Fruit fly (Drosophila melanogaster) whole organism, prepupa: Measurements from ENCODE around the gene Notum.

ENCODE experiments used
- Blimp-1 ChIP-seq: fragments of 200-800 bp; sonication (Bioruptor generic); optimal IDR thresholded peaks from 3 replicates; lab custom pipeline; 2017; ENCODE audit warnings: missing biosample characterization, missing genetic modification characterization, mild to moderate bottlenecking, moderate library complexity, missing genetic modification reagents
- CG10631 ChIP-seq: fragments of 200-800 bp; sonication (Bioruptor generic); optimal IDR thresholded peaks from 2 replicates; lab custom pipeline; 2016; ENCODE audit warnings: missing biosample characterization, missing genetic modification characterization
- CG10669 ChIP-seq: fragments of 200-800 bp; sonication (Bioruptor generic); optimal IDR thresholded peaks from 3 replicates; lab custom pipeline; 2018; ENCODE audit warnings: missing biosample characterization, mild to moderate bottlenecking, missing genetic modification characterization, moderate library complexity
- CG11294 ChIP-seq: fragments of 200-800 bp; sonication (Bioruptor generic); IDR thresholded peaks from 2 replicates; pipeline ENCODE4 v1.3.6; 2022; ENCODE audit warnings: missing biosample characterization, missing genetic modification characterization
- CG11902 ChIP-seq: fragments of 200-800 bp; sonication (Bioruptor generic); optimal IDR thresholded peaks from 3 replicates; lab custom pipeline; 2016; ENCODE audit warnings: missing biosample characterization, missing genetic modification characterization
- CG32006 ChIP-seq: fragments of 200-800 bp; sonication (Bioruptor generic); optimal IDR thresholded peaks from 3 replicates; lab custom pipeline; 2017; ENCODE audit warnings: missing biosample characterization, mild to moderate bottlenecking, missing genetic modification characterization
- CG34406 ChIP-seq: fragments of 200-800 bp; sonication (Bioruptor generic); optimal IDR thresholded peaks from 3 replicates; lab custom pipeline; 2016; ENCODE audit warnings: missing biosample characterization, missing genetic modification characterization
- CG6163 ChIP-seq: fragments of 200-800 bp; sonication (Bioruptor generic); IDR thresholded peaks from 3 replicates; pipeline ENCODE4 v1.3.6; 2022; ENCODE audit warnings: missing biosample characterization, missing genetic modification characterization
- CG6276 ChIP-seq: fragments of 200-800 bp; sonication (Bioruptor generic); optimal IDR thresholded peaks from 2 replicates; lab custom pipeline; 2017; ENCODE audit warnings: missing biosample characterization, mild to moderate bottlenecking, missing genetic modification characterization
- CG6792 ChIP-seq: fragments of 200-800 bp; sonication (Bioruptor generic); optimal IDR thresholded peaks from 3 replicates; lab custom pipeline; 2016; ENCODE audit warnings: missing biosample characterization, missing genetic modification characterization
- CG7368 ChIP-seq: fragments of 200-800 bp; sonication (Bioruptor generic); optimal IDR thresholded peaks from 3 replicates; lab custom pipeline; 2016; ENCODE audit warnings: missing biosample characterization, missing genetic modification characterization
- CG8319 ChIP-seq: fragments of 200-800 bp; sonication (Bioruptor generic); optimal IDR thresholded peaks from 3 replicates; lab custom pipeline; 2016; ENCODE audit warnings: missing biosample characterization, missing genetic modification characterization
- CG9139 ChIP-seq: fragments of 200-800 bp; sonication (Bioruptor generic); optimal IDR thresholded peaks from 3 replicates; lab custom pipeline; 2017; ENCODE audit warnings: missing biosample characterization, mild to moderate bottlenecking, missing genetic modification characterization
- Eip78C ChIP-seq: fragments of 200-800 bp; sonication (Bioruptor generic); peaks from one replicate; lab custom pipeline; 2016; ENCODE audit warnings: missing biosample characterization, missing genetic modification characterization
- Eip93F ChIP-seq: fragments of 200-800 bp; sonication (Bioruptor generic); optimal IDR thresholded peaks from 2 replicates; lab custom pipeline; 2016; ENCODE audit warnings: missing biosample characterization, mild to moderate bottlenecking, missing genetic modification characterization
- Ets21C ChIP-seq: fragments of 200-800 bp; sonication (Bioruptor generic); optimal IDR thresholded peaks from 3 replicates; lab custom pipeline; 2016; ENCODE audit warnings: missing biosample characterization, missing genetic modification characterization
- Ets96B ChIP-seq: fragments of 200-800 bp; optimal IDR thresholded peaks from 2 replicates; lab custom pipeline; 2019; ENCODE audit warnings: missing biosample characterization, mild to moderate bottlenecking, missing genetic modification characterization, moderate library complexity
- Met ChIP-seq: fragments of 200-800 bp; sonication (Bioruptor generic); optimal IDR thresholded peaks from 3 replicates; lab custom pipeline; 2016; ENCODE audit warnings: missing biosample characterization, missing genetic modification characterization
- OdsH ChIP-seq: fragments of 200-800 bp; sonication (Bioruptor generic); optimal IDR thresholded peaks from 3 replicates; lab custom pipeline; 2016; ENCODE audit warnings: missing biosample characterization, missing genetic modification characterization
- Smox ChIP-seq: fragments of 200-800 bp; sonication (Bioruptor generic); optimal IDR thresholded peaks from 3 replicates; lab custom pipeline; 2016; ENCODE audit warnings: missing biosample characterization, missing genetic modification characterization
- Sox15 ChIP-seq: fragments of 200-800 bp; sonication (Bioruptor generic); optimal IDR thresholded peaks from 3 replicates; lab custom pipeline; 2016; ENCODE audit warnings: missing biosample characterization, missing genetic modification characterization
- achi ChIP-seq: fragments of 200-800 bp; sonication (Bioruptor generic); optimal IDR thresholded peaks from 3 replicates; lab custom pipeline; 2016; ENCODE audit warnings: missing biosample characterization, missing genetic modification characterization
- acj6 ChIP-seq: fragments of 200-800 bp; sonication (Bioruptor generic); optimal IDR thresholded peaks from 3 replicates; lab custom pipeline; 2016; ENCODE audit warnings: missing biosample characterization, missing genetic modification characterization
- cyc ChIP-seq: fragments of 200-800 bp; sonication (Bioruptor generic); optimal IDR thresholded peaks from 3 replicates; lab custom pipeline; 2016; ENCODE audit warnings: missing biosample characterization, missing genetic modification characterization
- dsx ChIP-seq: fragments of 200-800 bp; optimal IDR thresholded peaks from 3 replicates; lab custom pipeline; 2019; ENCODE audit warnings: missing biosample characterization, mild to moderate bottlenecking, missing genetic modification characterization, moderate library complexity; ENCODE audit not compliant: poor library complexity, severe bottlenecking
- esn ChIP-seq: fragments of 200-800 bp; sonication (Bioruptor generic); optimal IDR thresholded peaks from 2 replicates; lab custom pipeline; 2016; ENCODE audit warnings: missing biosample characterization, mild to moderate bottlenecking, missing genetic modification characterization, moderate library complexity
- fd59A ChIP-seq: fragments of 200-800 bp; sonication (Bioruptor generic); optimal IDR thresholded peaks from 2 replicates; lab custom pipeline; 2017; ENCODE audit warnings: missing biosample characterization, mild to moderate bottlenecking, missing genetic modification characterization, missing genetic modification reagents
- fkh ChIP-seq: fragments of 200-800 bp; sonication (Bioruptor generic); optimal IDR thresholded peaks from 3 replicates; lab custom pipeline; 2017; ENCODE audit warnings: missing biosample characterization, mild to moderate bottlenecking, missing genetic modification characterization, moderate library complexity
- net ChIP-seq: fragments of 200-800 bp; sonication (Bioruptor generic); optimal IDR thresholded peaks from 3 replicates; lab custom pipeline; 2016; ENCODE audit warnings: missing biosample characterization, missing genetic modification characterization
- salr ChIP-seq, 2 experiments: fragments of 200-800 bp; sonication (Bioruptor generic); optimal IDR thresholded peaks; 3 replicates each; lab custom pipeline; 2016 to 2018; ENCODE audit warnings: missing biosample characterization in 2 of 2, missing genetic modification characterization in 2 of 2, mild to moderate bottlenecking in 1 of 2
- spab ChIP-seq: fragments of 200-800 bp; sonication (Bioruptor generic); optimal IDR thresholded peaks from 2 replicates; lab custom pipeline; 2017; ENCODE audit warnings: missing biosample characterization, mild to moderate bottlenecking, missing genetic modification characterization, missing genetic modification reagents
- ss ChIP-seq, 2 experiments: fragments of 200-800 bp; sonication (Bioruptor generic); optimal IDR thresholded peaks; 2 replicates in 1 of 2; 3 replicates in 1 of 2; lab custom pipeline; 2017 to 2018; ENCODE audit warnings: mild to moderate bottlenecking in 2 of 2, missing biosample characterization in 2 of 2, missing genetic modification characterization in 2 of 2, moderate library complexity in 1 of 2
- svp ChIP-seq: fragments of 200-800 bp; sonication (Bioruptor generic); peaks from one replicate; lab custom pipeline; 2016; ENCODE audit warnings: missing biosample characterization, missing genetic modification characterization
- topi ChIP-seq: fragments of 200-800 bp; sonication (Bioruptor generic); optimal IDR thresholded peaks from 3 replicates; lab custom pipeline; 2016; ENCODE audit warnings: missing biosample characterization, missing genetic modification characterization
- vri ChIP-seq: fragments of 200-800 bp; sonication (Bioruptor generic); optimal IDR thresholded peaks from 3 replicates; lab custom pipeline; 2016; ENCODE audit warnings: missing biosample characterization, mild to moderate bottlenecking, missing genetic modification characterization

Gene Notum

DNA sequence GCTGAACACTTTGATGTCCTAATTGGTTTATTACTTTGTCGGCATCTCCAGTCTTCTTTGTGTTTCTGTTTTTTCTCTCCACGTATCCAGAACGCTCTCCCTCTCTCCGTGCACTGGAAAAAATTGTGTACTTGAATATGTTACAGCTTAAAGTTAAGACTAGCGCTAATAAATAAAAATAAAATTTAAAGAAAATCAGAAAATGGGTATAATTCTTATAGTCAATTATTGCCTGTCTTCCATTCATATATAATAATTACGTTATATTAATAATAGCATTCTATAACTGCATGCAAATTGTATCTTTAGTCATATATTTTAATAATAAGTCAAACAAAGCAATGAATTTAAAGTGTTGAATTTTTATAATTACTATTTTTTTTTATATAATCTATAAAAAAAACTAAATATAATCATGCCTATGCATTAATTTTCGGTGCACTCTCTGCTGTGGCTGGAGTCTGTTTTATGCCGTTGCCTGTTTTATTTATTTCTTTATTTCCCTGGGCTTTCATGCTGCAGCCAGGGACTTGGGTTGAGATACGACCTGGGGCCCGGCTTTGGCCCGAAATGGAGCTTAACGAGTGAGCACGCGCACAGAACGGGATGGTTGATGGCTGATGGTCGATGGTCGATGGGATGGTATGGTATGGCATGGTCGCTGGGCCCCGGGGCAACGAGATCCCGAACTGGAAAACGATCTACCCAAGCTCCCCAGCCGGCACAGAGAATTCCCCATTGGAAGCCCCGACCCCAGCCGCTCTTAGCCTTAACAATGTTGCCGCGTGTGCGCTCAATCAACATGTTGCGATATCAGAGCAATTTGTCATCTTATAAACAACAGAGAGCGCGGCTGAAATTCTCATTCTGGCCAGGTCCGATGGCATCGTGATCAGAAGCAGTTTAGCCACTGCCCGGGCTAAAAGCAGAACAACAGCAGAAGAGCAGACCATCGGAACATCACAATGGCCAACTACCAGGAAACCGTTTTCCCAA is 7.2 kb upstream of the Notum start (continued):
- TF ChIP-seq net (GFP tag; lab: Kevin White, UChicago) (peak; percentile 19), spab (GFP tag; lab: Kevin White, UChicago) (peak; percentile 64), Eip78C (GFP tag; lab: Kevin White, UChicago) (peak; percentile 81), svp (GFP tag; lab: Kevin White, UChicago) (peak; percentile 67), CG7368 (GFP tag; lab: Kevin White, UChicago) (peak; percentile 17), CG8319 (no peak), CG6163 (GFP tag; lab: Robert Waterston, UW) (peak; percentile 30; the same call in 2 of the 3 replicates), Eip93F (GFP tag; lab: Kevin White, UChicago) (no peak), CG9139 (GFP tag; lab: Kevin White, UChicago) (peak; percentile 43), dsx (GFP tag; lab: Kevin White, UChicago) (peak; percentile 95)
- TF ChIP-seq, all 60 proteins: peak for 34

DNA sequence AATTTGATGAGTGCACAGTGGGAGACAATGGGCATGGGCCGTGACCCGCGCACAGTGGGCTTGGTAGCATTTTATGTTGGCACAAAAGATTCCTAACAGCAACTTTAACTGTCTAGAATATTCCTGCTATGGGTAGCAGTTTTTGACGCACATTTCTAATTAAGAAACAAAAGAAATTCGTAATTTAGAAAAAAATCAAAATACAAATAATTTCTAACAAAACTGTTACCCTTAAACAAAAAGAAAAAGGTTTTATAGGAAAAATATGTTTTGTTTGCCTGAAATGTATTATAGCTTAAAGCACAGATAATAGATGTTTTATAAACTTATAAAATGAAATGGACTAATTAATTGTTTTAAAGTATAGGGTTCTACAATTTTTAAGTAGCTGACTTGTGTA is 6.4 kb upstream of the Notum start:
- TF ChIP-seq cyc, result peak; percentile 6
- peak in 1 of 2 experiments; percentile 1 for TF ChIP-seq salr (GFP tag; optimal IDR thresholded peaks at IDR 0.05; lab: Kevin White, UChicago)
- TF ChIP-seq fkh (GFP tag; lab: Kevin White, UChicago), result no peak
- peak; percentile 78 for TF ChIP-seq Eip78C (GFP tag; lab: Kevin White, UChicago)
- peak; percentile 10 for TF ChIP-seq CG32006 (GFP tag; lab: Kevin White, UChicago)
- TF ChIP-seq CG11294 (GFP tag; lab: Robert Waterston, UW), result no peak
- TF ChIP-seq CG34406 (GFP tag; lab: Kevin White, UChicago), result no peak
- no peak for TF ChIP-seq fd59A (GFP tag; lab: Kevin White, UChicago)
- TF ChIP-seq CG6163 (GFP tag; lab: Robert Waterston, UW), result no peak
- TF ChIP-seq Ets96B (tag; lab: Kevin White, UChicago), result peak; percentile 20
- no peak for TF ChIP-seq CG6792 (GFP tag; lab: Kevin White, UChicago)
- no peak for TF ChIP-seq CG6276 (GFP tag; lab: Kevin White, UChicago)
- TF ChIP-seq acj6 (GFP tag; lab: Kevin White, UChicago), result peak; percentile 22
- no peak for TF ChIP-seq vri (GFP tag; lab: Kevin White, UChicago)
- peak; percentile 27 for TF ChIP-seq Met (GFP tag; lab: Kevin White, UChicago)
- peak; percentile 25 for TF ChIP-seq esn
- no peak for TF ChIP-seq CG10631
- TF ChIP-seq Blimp-1 (GFP tag; lab: Kevin White, UChicago), result no peak
- no peak for TF ChIP-seq Ets21C
- TF ChIP-seq Smox (GFP tag; lab: Kevin White, UChicago), result peak; percentile 23
- no peak for TF ChIP-seq Sox15 (GFP tag; lab: Kevin White, UChicago)
- TF ChIP-seq achi (GFP tag; lab: Kevin White, UChicago), result no peak
- TF ChIP-seq topi (GFP tag; lab: Kevin White, UChicago), result peak; percentile 56
- TF ChIP-seq CG10669, result peak; percentile 8
- peak; percentile 2 for TF ChIP-seq OdsH (GFP tag; lab: Kevin White, UChicago)

DNA sequence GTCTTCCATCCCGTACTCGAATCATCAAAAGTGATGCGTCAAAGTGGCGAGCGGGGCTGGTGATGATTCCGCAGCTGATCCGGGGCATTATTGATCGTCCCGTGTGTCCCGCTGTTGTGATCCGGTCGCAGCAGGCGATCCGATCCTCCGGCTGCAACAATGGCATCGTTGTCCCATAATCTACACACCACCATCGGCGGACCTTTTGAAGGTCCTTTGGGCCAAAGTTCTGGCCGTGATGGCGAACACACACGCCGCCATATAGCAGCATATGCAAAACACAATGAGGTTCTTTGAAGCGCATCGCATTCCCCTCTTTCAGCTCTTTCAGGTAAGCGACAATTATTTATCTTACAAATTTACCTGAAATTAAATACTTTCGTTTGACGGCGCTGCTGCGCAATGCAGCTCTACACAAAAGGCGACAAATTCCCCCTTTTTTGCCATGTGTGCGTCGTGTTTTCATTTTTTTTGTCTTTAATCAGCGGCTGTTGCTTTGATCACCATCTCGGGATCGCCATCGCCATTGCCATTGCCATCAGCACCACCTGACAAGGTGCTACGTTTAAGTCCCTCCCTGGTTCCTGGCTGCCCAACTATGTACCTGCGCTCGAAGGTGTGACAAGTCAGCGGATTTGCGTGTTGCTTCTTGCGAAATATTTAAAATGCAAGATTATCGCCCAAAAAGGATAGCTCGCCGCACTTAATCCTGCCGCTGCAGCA is 5.6 kb upstream of the Notum start:
- TF ChIP-seq CG10669 (no peak), CG7368 (GFP tag; lab: Kevin White, UChicago) (no peak), ss (GFP tag; optimal IDR thresholded peaks at IDR 0.05; lab: Kevin White, UChicago) (no peak), CG11902 (GFP tag; lab: Kevin White, UChicago) (no peak), net (GFP tag; lab: Kevin White, UChicago) (no peak), cyc (no peak), CG10631 (no peak), CG6792 (GFP tag; lab: Kevin White, UChicago) (no peak)
